Fruit fly (Drosophila melanogaster): ENCODE results near the gene CG12237.

dm6 chrX:19595862-19596261 is 46.8 kb downstream of the CG12237 start:
- no peak for TF ChIP-seq pan (optimal IDR thresholded peaks at IDR 0.05)
- TF ChIP-seq Myc (optimal IDR thresholded peaks at IDR 0.05): no peak
- TF ChIP-seq rgr (GFP tag; optimal IDR thresholded peaks at IDR 0.05): no peak

All from whole organism, wandering third instar larva.